Worm (Caenorhabditis elegans) whole organism, L2 larva: Measurements from ENCODE around the gene C40H1.3.

ENCODE experiments used
- alr-1 ChIP-seq: fragments of 150-350 bp; optimal IDR thresholded peaks from 2 replicates; lab custom pipeline; 2014; ENCODE audit warnings: missing biosample characterization, missing genetic modification characterization
- ceh-82 ChIP-seq: fragments of 150-350 bp; optimal IDR thresholded peaks from 2 replicates; lab custom pipeline; 2014; ENCODE audit warnings: missing biosample characterization, missing genetic modification characterization
- elt-3 ChIP-seq: sonication (generic microtip); optimal IDR thresholded peaks from 2 replicates; lab custom pipeline; 2017; ENCODE audit warnings: missing biosample characterization, missing genetic modification characterization
- lsy-2 ChIP-seq, 2 experiments: fragments of 150-350 bp in 1 of 2; sonication (generic microtip) in 1 of 2; optimal IDR thresholded peaks; 2 replicates each; lab custom pipeline; 2014 to 2017; ENCODE audit warnings: missing biosample characterization in 2 of 2, missing genetic modification characterization in 2 of 2
- mab-5 ChIP-seq: fragments of 150-350 bp; optimal IDR thresholded peaks from 2 replicates; lab custom pipeline; 2014; ENCODE audit warnings: missing biosample characterization, missing genetic modification characterization
- mdl-1 ChIP-seq, 2 experiments: fragments of 150-350 bp in 1 of 2; sonication (generic microtip) in 1 of 2; optimal IDR thresholded peaks; 2 replicates each; lab custom pipeline; 2017; ENCODE audit warnings: missing biosample characterization in 2 of 2, missing genetic modification characterization in 2 of 2
- nhr-10 ChIP-seq: sonication (generic microtip); optimal IDR thresholded peaks from 2 replicates; lab custom pipeline; 2017; ENCODE audit warnings: missing biosample characterization, missing genetic modification characterization
- nhr-25 ChIP-seq: fragments of 150-350 bp; sonication (generic microtip); optimal IDR thresholded peaks from 3 replicates; lab custom pipeline; 2014; ENCODE audit warnings: missing biosample characterization, missing genetic modification characterization
- snpc-4 ChIP-seq: fragments of 150-350 bp; optimal IDR thresholded peaks from 2 replicates; lab custom pipeline; 2014; ENCODE audit warnings: missing biosample characterization, missing genetic modification characterization
- unc-62 ChIP-seq: fragments of 150-350 bp; optimal IDR thresholded peaks from 2 replicates; lab custom pipeline; 2014; ENCODE audit warnings: missing biosample characterization, missing genetic modification reagents, missing genetic modification characterization
- ztf-11 ChIP-seq: sonication (generic microtip); optimal IDR thresholded peaks from 2 replicates; lab custom pipeline; 2017; ENCODE audit warnings: missing biosample characterization, missing genetic modification characterization

DNA sequence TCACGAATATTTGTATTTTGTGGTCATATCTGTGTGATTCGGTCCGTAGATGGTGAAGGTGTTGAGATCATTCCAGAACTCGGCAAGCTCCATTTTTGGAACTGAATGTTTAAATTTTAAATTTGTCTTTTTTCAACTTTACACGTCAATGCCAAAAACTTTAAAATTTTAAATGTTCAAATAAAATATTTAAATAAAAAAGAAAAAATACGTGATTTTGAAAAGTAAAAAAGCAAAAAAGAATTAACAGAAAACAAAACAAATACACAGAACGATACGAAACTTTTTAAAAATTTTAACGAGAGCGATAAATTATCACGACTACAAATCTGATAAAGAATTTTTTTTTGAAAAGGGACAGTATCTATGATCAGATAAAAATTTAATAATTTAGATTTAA lies 5.0 kb upstream of the C40H1.3 start, which contains the start of gene elo-4:
- no peak for TF ChIP-seq mdl-1 (tag; optimal IDR thresholded peaks at IDR 0.05; lab: Kevin White, UChicago)
- no peak for TF ChIP-seq snpc-4 (tag; lab: Kevin White, UChicago)
- no peak for TF ChIP-seq nhr-25 (tag; lab: Kevin White, UChicago)
- no peak for TF ChIP-seq ztf-11 (tag; lab: Kevin White, UChicago)
- no peak for TF ChIP-seq ceh-82 (tag; lab: Kevin White, UChicago)
- no peak for TF ChIP-seq nhr-10 (tag; lab: Kevin White, UChicago)
- no peak for TF ChIP-seq alr-1
- TF ChIP-seq elt-3 (tag; lab: Kevin White, UChicago) = no peak
- no peak for TF ChIP-seq mab-5 (tag; lab: Kevin White, UChicago)
- no peak for TF ChIP-seq lsy-2 (tag; optimal IDR thresholded peaks at IDR 0.05; lab: Kevin White, UChicago)
- no peak for TF ChIP-seq unc-62
